Worm (Caenorhabditis elegans): Measurements from ENCODE around the gene ttr-2.

ttr-2 gene

DNA sequence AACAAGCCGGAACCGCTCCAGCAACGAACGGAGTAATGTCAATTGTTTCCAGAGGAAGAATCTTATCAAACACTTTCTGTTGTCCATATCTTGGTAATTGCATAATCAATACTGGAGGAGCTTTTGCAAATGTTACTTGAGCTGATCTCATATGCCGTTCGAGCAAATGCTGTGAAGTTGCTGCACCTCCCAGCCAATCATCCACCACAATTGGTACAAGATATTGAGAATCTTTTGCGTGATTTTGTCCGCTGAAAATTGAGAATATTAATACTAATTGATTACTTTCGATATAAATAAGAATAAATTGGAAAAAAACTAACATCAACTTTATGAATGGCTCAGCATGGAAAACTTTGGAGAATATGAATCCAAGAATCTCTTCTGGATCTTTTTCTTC, 27.8 kb upstream of the ttr-2 start:
- no peak for TF ChIP-seq nhr-10 (tag; optimal IDR thresholded peaks at IDR 0.05)
- no peak for TF ChIP-seq ama-1 (optimal IDR thresholded peaks at IDR 0.05)
- no peak for TF ChIP-seq unc-62 (GFP tag; optimal IDR thresholded peaks at IDR 0.05)
- no peak for TF ChIP-seq unc-39 (tag; optimal IDR thresholded peaks at IDR 0.05)
- TF ChIP-seq gmeb-1 (tag; optimal IDR thresholded peaks at IDR 0.05): no peak
- no peak for TF ChIP-seq alr-1 (tag; optimal IDR thresholded peaks at IDR 0.05)
- TF ChIP-seq mdl-1 (tag; optimal IDR thresholded peaks at IDR 0.05): no peak
- TF ChIP-seq nhr-12 (tag; optimal IDR thresholded peaks at IDR 0.05): no peak
- no peak for TF ChIP-seq nhr-77 (tag; optimal IDR thresholded peaks at IDR 0.05)
- no peak for TF ChIP-seq unc-55 (GFP tag; optimal IDR thresholded peaks at IDR 0.05)
- no peak for TF ChIP-seq ztf-1 (GFP tag; conservative IDR thresholded peaks at IDR 0.05)
- TF ChIP-seq R02D3.7 (tag; optimal IDR thresholded peaks at IDR 0.05): no peak
- TF ChIP-seq ceh-82 (tag; optimal IDR thresholded peaks at IDR 0.05): no peak
- no peak for TF ChIP-seq lin-13 (GFP tag; optimal IDR thresholded peaks at IDR 0.05)
- no peak for TF ChIP-seq mbf-1 (tag; optimal IDR thresholded peaks at IDR 0.05)
- TF ChIP-seq snpc-4 (tag; optimal IDR thresholded peaks at IDR 0.05): no peak

DNA sequence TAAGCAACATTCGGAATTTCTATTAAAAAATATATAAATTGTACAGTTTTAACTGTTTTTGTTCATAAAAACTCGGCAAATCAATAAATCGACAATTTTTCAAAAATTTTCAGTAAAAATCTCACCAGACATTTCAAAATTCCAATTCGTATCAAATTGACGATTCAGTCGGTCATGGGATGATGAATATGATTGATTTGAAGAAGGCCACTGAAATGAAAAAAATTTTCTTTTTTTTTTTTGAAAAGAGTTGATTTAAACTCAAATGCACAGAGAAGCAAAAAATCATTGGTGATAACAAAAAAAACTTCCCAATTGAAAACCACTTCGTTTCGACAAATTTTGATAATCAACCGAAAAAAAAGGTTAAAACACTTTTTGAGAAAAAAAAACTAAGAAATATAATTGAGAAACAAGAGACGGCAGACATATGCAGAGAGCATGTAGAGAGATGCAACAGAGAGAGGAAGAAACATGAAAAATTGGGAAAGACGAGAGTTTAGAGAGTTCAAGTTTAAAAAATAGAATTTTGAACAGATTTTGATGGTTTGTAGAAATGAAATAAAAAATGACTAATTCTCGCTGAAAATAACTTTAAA, 23.8 kb upstream of the ttr-2 start:
- TF ChIP-seq ceh-82 (tag; optimal IDR thresholded peaks at IDR 0.05) (no peak), sma-9 (GFP tag; optimal IDR thresholded peaks at IDR 0.05) (no peak), sma-9 (tag; optimal IDR thresholded peaks at IDR 0.05) (no peak), sem-4 (tag; optimal IDR thresholded peaks at IDR 0.05) (no peak), crh-2 (tag; optimal IDR thresholded peaks at IDR 0.05) (peak; percentile 21), R02D3.7 (tag; optimal IDR thresholded peaks at IDR 0.05) (no peak), gmeb-1 (tag; optimal IDR thresholded peaks at IDR 0.05) (peak; percentile 26), lsy-2 (tag; optimal IDR thresholded peaks at IDR 0.05) (no peak), fos-1 (tag; optimal IDR thresholded peaks at IDR 0.05) (peak; percentile 59), C34F6.9 (tag; optimal IDR thresholded peaks at IDR 0.05) (peak; percentile 49), unc-55 (GFP tag; optimal IDR thresholded peaks at IDR 0.05) (peak; percentile 42), nhr-21 (tag; optimal IDR thresholded peaks at IDR 0.05) (no peak)

DNA sequence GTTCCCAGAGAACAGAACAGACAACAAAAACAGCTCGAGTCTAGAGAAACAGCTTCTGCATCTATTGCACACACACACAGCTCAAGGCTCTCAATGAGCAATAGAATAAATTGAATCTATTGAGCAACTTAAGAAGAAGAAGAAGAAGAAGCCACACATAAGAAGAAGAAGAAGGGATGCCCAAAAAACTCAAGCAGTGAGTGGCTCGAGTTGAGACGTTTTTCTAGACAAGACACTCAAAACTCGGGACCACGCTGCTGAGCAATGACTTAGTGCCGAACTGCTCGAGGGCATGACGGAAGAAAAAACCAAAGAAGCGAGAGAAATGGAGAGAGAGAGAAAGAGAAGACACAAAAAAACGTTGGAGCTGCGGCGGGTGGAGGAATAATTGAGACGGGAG, 22.3 kb upstream of the ttr-2 start:
- TF ChIP-seq egl-27 (tag; optimal IDR thresholded peaks at IDR 0.05): no peak
- TF ChIP-seq nhr-6 (tag; optimal IDR thresholded peaks at IDR 0.05): no peak
- no peak for TF ChIP-seq snpc-4 (tag; optimal IDR thresholded peaks at IDR 0.05)
- no peak for TF ChIP-seq nhr-23 (tag; optimal IDR thresholded peaks at IDR 0.05)
- TF ChIP-seq ztf-11 (tag; optimal IDR thresholded peaks at IDR 0.05): no peak
- TF ChIP-seq ztf-4 (tag; optimal IDR thresholded peaks at IDR 0.05): no peak
- TF ChIP-seq mab-5 (tag; optimal IDR thresholded peaks at IDR 0.05): no peak
- TF ChIP-seq nhr-12 (tag; optimal IDR thresholded peaks at IDR 0.05): no peak
- TF ChIP-seq nhr-237 (tag; optimal IDR thresholded peaks at IDR 0.05): no peak
- no peak for TF ChIP-seq aly-2 (tag; optimal IDR thresholded peaks at IDR 0.05)
- TF ChIP-seq ceh-82 (tag; optimal IDR thresholded peaks at IDR 0.05): no peak
- TF ChIP-seq F13H6.1 (tag; optimal IDR thresholded peaks at IDR 0.05): no peak
- TF ChIP-seq fos-1 (tag; optimal IDR thresholded peaks at IDR 0.05): peak; percentile 16
- TF ChIP-seq nhr-10 (tag; optimal IDR thresholded peaks at IDR 0.05): no peak
- no peak for TF ChIP-seq blmp-1 (tag; optimal IDR thresholded peaks at IDR 0.05; ENCODE audit: insufficient read depth)
- TF ChIP-seq gmeb-1 (tag; optimal IDR thresholded peaks at IDR 0.05): no peak
- no peak for TF ChIP-seq ceh-16 (tag; optimal IDR thresholded peaks at IDR 0.05)
- no peak for TF ChIP-seq skn-1 (tag; optimal IDR thresholded peaks at IDR 0.05)
- no peak for TF ChIP-seq unc-39 (tag; optimal IDR thresholded peaks at IDR 0.05)
- no peak for TF ChIP-seq crh-2 (tag; optimal IDR thresholded peaks at IDR 0.05)
- TF ChIP-seq C34F6.9 (tag; optimal IDR thresholded peaks at IDR 0.05): peak; percentile 66
- TF ChIP-seq lin-11 (tag; optimal IDR thresholded peaks at IDR 0.05): no peak
- no peak for TF ChIP-seq lin-13 (GFP tag; optimal IDR thresholded peaks at IDR 0.05)
- TF ChIP-seq alr-1 (tag; optimal IDR thresholded peaks at IDR 0.05): no peak
- no peak for TF ChIP-seq dmd-4 (tag; optimal IDR thresholded peaks at IDR 0.05)
- TF ChIP-seq ztf-1 (GFP tag; conservative IDR thresholded peaks at IDR 0.05): no peak
- no peak for TF ChIP-seq lin-39 (tag; optimal IDR thresholded peaks at IDR 0.05)
- TF ChIP-seq nhr-11 (tag; optimal IDR thresholded peaks at IDR 0.05): no peak
- TF ChIP-seq unc-55 (GFP tag; optimal IDR thresholded peaks at IDR 0.05): peak; percentile 3
- peak; percentile 78 for TF ChIP-seq nhr-129 (tag; optimal IDR thresholded peaks at IDR 0.05)
- no peak for TF ChIP-seq sma-3 (GFP tag; optimal IDR thresholded peaks at IDR 0.05)
- TF ChIP-seq mdl-1 (tag; optimal IDR thresholded peaks at IDR 0.05): no peak
- TF ChIP-seq ama-1 (optimal IDR thresholded peaks at IDR 0.05): peak; percentile 16
- TF ChIP-seq elt-3 (tag; optimal IDR thresholded peaks at IDR 0.05): no peak
- TF ChIP-seq ZK546.5 (tag; optimal IDR thresholded peaks at IDR 0.05): no peak
- TF ChIP-seq sma-9 (GFP tag; optimal IDR thresholded peaks at IDR 0.05): peak; percentile 8
- no peak for TF ChIP-seq sma-9 (tag; optimal IDR thresholded peaks at IDR 0.05)
- TF ChIP-seq sem-4 (tag; optimal IDR thresholded peaks at IDR 0.05): no peak
- TF ChIP-seq zag-1 (tag; optimal IDR thresholded peaks at IDR 0.05): no peak

All from whole organism, L2 larva.